Fruit fly (Drosophila melanogaster) whole organism, prepupa: ENCODE data around the gene CG11816.

Source experiments
- CG15336 ChIP-seq: fragments of 200-800 bp; sonication (Bioruptor generic); IDR thresholded peaks from 2 replicates; pipeline ENCODE4 v1.3.6; 2022; ENCODE audit warnings: missing biosample characterization, missing genetic modification characterization
- CG1621 ChIP-seq: fragments of 200-800 bp; sonication (Bioruptor generic); optimal IDR thresholded peaks from 3 replicates; lab custom pipeline; 2018; ENCODE audit warnings: missing biosample characterization, mild to moderate bottlenecking, missing genetic modification characterization
- CG6854 ChIP-seq: fragments of 200-800 bp; sonication (Bioruptor generic); optimal IDR thresholded peaks from 2 replicates; lab custom pipeline; 2017; ENCODE audit warnings: missing biosample characterization, mild to moderate bottlenecking, missing genetic modification characterization
- CG8119 ChIP-seq: fragments of 200-800 bp; sonication (Bioruptor generic); IDR thresholded peaks from 3 replicates; pipeline ENCODE4 v1.3.6; 2022; ENCODE audit warnings: missing biosample characterization, missing genetic modification characterization
- Eip75B ChIP-seq: fragments of 200-800 bp; sonication (Bioruptor generic); optimal IDR thresholded peaks from 3 replicates; lab custom pipeline; 2016; ENCODE audit warnings: missing biosample characterization, missing genetic modification characterization
- Eip78C ChIP-seq: fragments of 200-800 bp; sonication (Bioruptor generic); peaks from one replicate; lab custom pipeline; 2016; ENCODE audit warnings: missing biosample characterization, missing genetic modification characterization
- Hr38 ChIP-seq: sonication (Bioruptor generic); optimal IDR thresholded peaks from 2 replicates; lab custom pipeline; 2016; ENCODE audit warnings: missing biosample characterization, missing genetic modification characterization
- dac ChIP-seq: fragments of 200-800 bp; sonication (Bioruptor generic); optimal IDR thresholded peaks from 2 replicates; lab custom pipeline; 2017; ENCODE audit warnings: missing biosample characterization, mild to moderate bottlenecking, missing genetic modification characterization
- salr ChIP-seq, 2 experiments: fragments of 200-800 bp; sonication (Bioruptor generic); optimal IDR thresholded peaks; 3 replicates each; lab custom pipeline; 2016 to 2018; ENCODE audit warnings: missing biosample characterization in 2 of 2, missing genetic modification characterization in 2 of 2, mild to moderate bottlenecking in 1 of 2
- vri ChIP-seq: fragments of 200-800 bp; sonication (Bioruptor generic); optimal IDR thresholded peaks from 3 replicates; lab custom pipeline; 2016; ENCODE audit warnings: missing biosample characterization, mild to moderate bottlenecking, missing genetic modification characterization

DNA sequence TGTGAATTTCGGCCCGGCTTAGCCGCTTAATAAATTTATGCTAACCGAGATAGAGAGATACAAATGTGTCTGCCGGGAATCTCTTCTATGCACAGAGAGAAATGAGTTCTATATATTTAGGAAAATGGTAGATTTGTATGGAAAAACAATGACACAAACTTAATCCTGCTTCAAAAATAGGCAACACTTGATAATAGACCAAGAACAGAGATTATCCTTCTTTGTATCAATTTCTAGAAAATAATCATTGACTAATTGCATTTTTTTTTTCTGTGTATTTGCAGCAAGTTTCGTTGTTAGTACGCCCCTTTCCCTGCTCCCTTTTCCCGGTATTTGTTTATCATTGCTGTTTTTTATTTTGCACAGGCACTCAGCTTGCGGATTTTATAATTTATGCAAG, 16.2 kb downstream of the CG11816 start:
- TF ChIP-seq Hr38 (no peak), salr (GFP tag; optimal IDR thresholded peaks at IDR 0.05; lab: Kevin White, UChicago) (no peak), CG8119 (no peak), CG6854 (GFP tag; lab: Kevin White, UChicago) (no peak), dac (no peak), Eip75B (GFP tag; lab: Kevin White, UChicago) (peak; percentile 22), CG1621 (tag; lab: Kevin White, UChicago) (no peak), vri (GFP tag; lab: Kevin White, UChicago) (peak; percentile 39), CG15336 (GFP tag; lab: Robert Waterston, UW) (no peak), Eip78C (GFP tag; lab: Kevin White, UChicago) (peak; percentile 77)
